Fruit fly (Drosophila melanogaster): ENCODE measurements around the gene CG43867.

- TF ChIP-seq Sin3A (optimal IDR thresholded peaks at IDR 0.05) (no peak), psq (optimal IDR thresholded peaks at IDR 0.05) (no peak)
Measured at dm6 chrX:796397-796989, 131.3 kb downstream of the CG43867 start.
